Worm (Caenorhabditis elegans): ENCODE results near the gene T28C6.7.

DNA sequence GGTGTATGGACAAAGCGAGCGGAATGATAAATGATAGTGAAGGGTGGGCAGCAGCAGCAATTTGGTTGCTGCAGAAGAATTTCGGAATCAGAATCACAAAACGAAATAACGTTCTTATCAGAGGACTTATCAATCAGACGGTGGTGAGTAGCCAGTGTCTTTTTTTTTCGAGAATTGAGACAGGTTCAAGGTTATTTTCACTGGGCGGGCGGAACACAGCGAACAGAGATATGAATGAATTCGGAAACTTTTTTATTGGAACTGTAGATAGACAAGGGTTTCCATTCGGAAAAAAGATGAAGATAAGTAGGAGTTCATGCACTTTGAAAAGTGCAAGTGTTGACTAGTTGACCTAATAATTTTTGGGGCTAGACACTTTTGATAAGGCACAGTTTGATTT, 34.4 kb upstream of the T28C6.7 start:
- TF ChIP-seq nhr-237 (tag; optimal IDR thresholded peaks at IDR 0.05) (no peak), lin-13 (tag; optimal IDR thresholded peaks at IDR 0.05) (no peak), nhr-2 (tag; optimal IDR thresholded peaks at IDR 0.05) (no peak), unc-62 (GFP tag; optimal IDR thresholded peaks at IDR 0.05) (no peak), unc-39 (tag; optimal IDR thresholded peaks at IDR 0.05) (no peak), mep-1 (tag; optimal IDR thresholded peaks at IDR 0.05) (no peak), snpc-4 (tag; optimal IDR thresholded peaks at IDR 0.05) (no peak), ceh-83 (GFP tag; optimal IDR thresholded peaks at IDR 0.05) (no peak), lsy-2 (tag; optimal IDR thresholded peaks at IDR 0.05) (no peak), ham-2 (GFP tag; optimal IDR thresholded peaks at IDR 0.05) (no peak), ceh-43 (GFP tag; optimal IDR thresholded peaks at IDR 0.05) (no peak), pha-4 (tag; optimal IDR thresholded peaks at IDR 0.05) (no peak), ztf-11 (tag; optimal IDR thresholded peaks at IDR 0.05) (no peak), elt-3 (tag; optimal IDR thresholded peaks at IDR 0.05) (no peak)
